Fruit fly (Drosophila melanogaster): ENCODE results near the gene CG7166.

The CG7166 gene

DNA sequence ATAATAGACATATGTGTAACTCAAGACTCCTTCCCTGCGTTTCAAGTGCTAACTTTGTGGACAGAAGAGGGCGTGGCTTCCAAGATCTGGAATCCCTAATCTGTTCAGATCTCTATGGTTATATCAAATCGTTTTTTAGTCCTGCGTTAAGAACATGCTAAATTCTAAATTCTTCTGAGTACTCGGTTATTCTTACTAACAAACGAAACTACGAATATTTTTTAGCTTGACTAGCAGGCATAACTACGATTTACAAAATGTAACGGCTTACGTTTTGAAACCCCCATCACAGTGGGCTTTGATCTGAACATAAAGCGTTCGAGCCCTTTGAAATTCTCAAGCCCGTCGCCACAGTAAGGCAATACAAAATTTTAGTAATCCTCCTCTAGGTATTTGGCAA, 13.6 kb upstream of the CG7166 start, which contains the start of gene CG32445:
TSS of gene CG32445 (plus strand) at position 301 of the 400 bp plus-strand sequence.
- TF ChIP-seq h (optimal IDR thresholded peaks at IDR 0.05): no peak
- no peak for TF ChIP-seq insv (optimal IDR thresholded peaks at IDR 0.05)
- no peak for TF ChIP-seq ttk (optimal IDR thresholded peaks at IDR 0.05)
- TF ChIP-seq psq (optimal IDR thresholded peaks at IDR 0.05): no peak
- no peak for TF ChIP-seq Sin3A (optimal IDR thresholded peaks at IDR 0.05)
- TF ChIP-seq Myc (optimal IDR thresholded peaks at IDR 0.05): no peak

DNA sequence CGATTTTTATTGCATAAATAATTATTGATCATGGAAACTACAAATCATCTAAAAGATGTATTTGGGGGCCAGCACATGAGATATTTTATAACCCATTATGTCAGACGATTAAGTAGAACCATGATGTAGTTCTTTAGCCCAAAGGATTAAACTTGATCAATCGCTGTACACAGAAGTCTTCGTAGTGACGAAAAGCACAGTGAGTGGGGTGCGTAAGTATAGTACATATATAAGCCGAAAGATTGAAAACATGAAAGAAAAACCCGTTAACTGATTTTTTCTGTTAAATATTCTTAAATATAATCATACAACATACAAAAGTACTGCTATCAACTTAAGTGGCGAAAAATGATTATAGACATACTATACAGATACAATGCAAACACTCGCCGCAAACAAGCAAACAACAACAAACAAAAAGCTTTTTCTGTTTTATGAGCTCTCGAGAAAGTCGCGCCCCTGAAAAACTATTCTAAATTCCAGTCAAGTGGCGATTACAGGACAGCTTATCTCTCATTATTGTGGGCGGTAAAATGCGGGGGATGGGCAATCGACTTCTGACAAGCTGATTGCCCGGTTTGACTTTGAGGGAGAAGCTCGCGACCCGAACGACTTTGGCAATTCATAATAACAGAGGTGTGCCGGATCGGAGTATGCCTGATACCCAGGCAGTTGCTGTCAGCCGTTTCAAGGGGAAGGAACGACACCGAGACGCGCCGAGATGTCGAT, 11.0 kb upstream of the CG7166 start, which contains the start of gene CG32444:
TSS of gene CG32444 (plus strand) at position 683 of the 729 bp plus-strand sequence.
- no peak for TF ChIP-seq psq (optimal IDR thresholded peaks at IDR 0.05)
- no peak for TF ChIP-seq insv (optimal IDR thresholded peaks at IDR 0.05)
- TF ChIP-seq ttk (optimal IDR thresholded peaks at IDR 0.05): no peak
- no peak for TF ChIP-seq h (optimal IDR thresholded peaks at IDR 0.05)
- TF ChIP-seq Sin3A (optimal IDR thresholded peaks at IDR 0.05): no peak
- TF ChIP-seq Myc (optimal IDR thresholded peaks at IDR 0.05): no peak

DNA sequence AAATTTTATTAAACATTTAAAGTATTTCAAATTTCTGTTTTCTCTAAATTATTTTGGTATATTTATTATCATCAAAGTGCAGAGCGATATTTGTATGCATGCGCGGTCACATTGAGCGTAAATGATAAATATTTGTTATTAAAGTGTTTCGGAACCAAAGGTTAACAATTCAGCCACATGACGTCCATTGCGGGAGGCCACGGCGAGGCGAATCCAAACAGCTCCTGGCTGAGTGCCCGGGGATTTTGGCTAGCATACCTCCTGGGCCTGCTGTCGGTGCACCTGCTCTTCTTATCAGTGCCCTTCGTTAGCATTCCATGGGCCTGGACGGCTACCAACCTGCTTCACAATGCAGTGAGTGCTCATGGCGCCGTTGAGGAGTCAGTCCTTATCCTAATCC, 9.8 kb upstream of the CG7166 start, which contains the start of gene ORMDL:
TSS of gene ORMDL (plus strand) at position 98 of the 400 bp plus-strand sequence.
- no peak for TF ChIP-seq insv (optimal IDR thresholded peaks at IDR 0.05)
- no peak for TF ChIP-seq Sin3A (optimal IDR thresholded peaks at IDR 0.05)
- no peak for TF ChIP-seq Myc (optimal IDR thresholded peaks at IDR 0.05)
- TF ChIP-seq ttk (optimal IDR thresholded peaks at IDR 0.05): no peak
- TF ChIP-seq psq (optimal IDR thresholded peaks at IDR 0.05): no peak
- no peak for TF ChIP-seq h (optimal IDR thresholded peaks at IDR 0.05)

DNA sequence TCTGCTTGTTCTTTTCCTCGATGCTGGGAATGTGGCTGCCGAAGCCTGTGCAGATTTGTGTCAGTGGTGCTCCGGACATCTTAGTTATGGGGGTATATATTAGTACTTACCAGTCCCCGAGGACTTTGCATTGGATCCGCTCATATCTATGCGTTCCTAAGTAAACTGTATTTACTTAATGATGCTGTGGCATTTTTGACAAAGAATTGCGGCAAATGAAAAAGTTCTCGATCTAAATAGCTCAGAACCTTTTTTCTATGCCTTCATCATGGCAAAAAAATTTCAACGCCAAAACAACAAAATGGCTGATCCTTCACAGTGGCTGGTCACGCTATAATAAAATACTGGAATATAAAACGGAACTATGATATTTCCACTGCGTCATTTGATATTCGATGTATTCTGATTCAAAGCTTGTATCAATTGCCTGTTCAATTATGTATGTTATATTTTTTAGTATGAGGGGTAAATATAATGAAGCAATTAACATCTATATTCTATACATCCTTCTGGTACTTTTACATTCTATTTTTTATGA, 8.8 kb upstream of the CG7166 start, which contains the start of gene MED1:
TSS of gene MED1 (minus strand) at position 295 of the 538 bp plus-strand sequence.
- TF ChIP-seq Sin3A (optimal IDR thresholded peaks at IDR 0.05): no peak
- TF ChIP-seq Myc (optimal IDR thresholded peaks at IDR 0.05): no peak
- TF ChIP-seq insv (optimal IDR thresholded peaks at IDR 0.05): no peak
- no peak for TF ChIP-seq psq (optimal IDR thresholded peaks at IDR 0.05)

DNA sequence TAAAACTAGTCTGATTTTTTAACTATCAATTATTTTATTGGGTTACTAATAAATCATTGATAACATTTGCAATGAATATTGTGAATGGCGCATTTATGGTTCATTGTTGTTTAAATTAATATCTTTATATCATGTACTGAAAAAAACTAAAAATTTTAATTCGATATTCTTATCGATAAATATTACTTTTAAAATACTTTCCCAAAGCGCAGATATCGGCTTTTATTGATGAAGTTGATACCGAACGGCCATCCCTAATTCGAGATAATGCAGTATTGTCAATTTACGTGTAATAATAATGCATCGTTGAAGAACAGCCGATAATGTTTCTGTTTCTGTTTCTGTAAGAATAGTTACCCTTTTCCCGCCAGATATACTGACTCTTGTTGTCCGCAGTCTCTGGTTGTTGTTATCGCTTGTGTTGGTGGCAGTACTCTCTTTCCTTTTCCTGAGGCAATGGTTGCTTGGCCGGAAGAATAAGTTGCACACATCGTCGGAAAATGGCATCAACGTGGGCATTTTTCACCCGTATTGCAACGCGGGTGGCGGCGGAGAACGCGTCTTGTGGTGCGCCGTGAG, 678 bp upstream of the CG7166 start:
- TF ChIP-seq Myc (optimal IDR thresholded peaks at IDR 0.05) (no peak), h (optimal IDR thresholded peaks at IDR 0.05) (no peak), ttk (optimal IDR thresholded peaks at IDR 0.05) (no peak), Sin3A (optimal IDR thresholded peaks at IDR 0.05) (no peak), insv (optimal IDR thresholded peaks at IDR 0.05) (no peak), psq (optimal IDR thresholded peaks at IDR 0.05) (no peak)

DNA sequence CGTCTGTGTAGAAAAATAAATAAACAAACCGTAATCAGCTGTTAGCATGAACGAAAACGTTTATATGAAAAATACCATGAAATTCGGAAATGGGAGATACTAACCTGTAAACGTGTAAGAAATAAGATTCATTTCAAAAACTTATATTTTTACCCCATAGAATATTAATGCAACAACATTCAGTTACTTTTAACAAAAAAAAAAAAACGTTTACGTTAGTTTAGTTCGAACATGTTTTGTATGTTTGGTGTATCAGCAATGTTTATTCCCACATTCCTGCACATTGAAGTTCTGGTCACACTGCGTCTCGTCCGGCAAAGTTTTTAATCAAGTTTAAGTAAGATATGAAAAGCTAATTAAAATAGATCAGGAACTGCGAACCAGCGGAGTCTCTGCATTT, 8.1 kb downstream of the CG7166 start, which contains the start of the genes S1P and CG11307:
TSS of gene S1P (minus strand) at position 23 of the 400 bp plus-strand sequence.
TSS of gene CG11307 (plus strand) at position 270 of the 400 bp plus-strand sequence.
- no peak for TF ChIP-seq h (optimal IDR thresholded peaks at IDR 0.05)
- no peak for TF ChIP-seq Sin3A (optimal IDR thresholded peaks at IDR 0.05)
- no peak for TF ChIP-seq psq (optimal IDR thresholded peaks at IDR 0.05)
- TF ChIP-seq insv (optimal IDR thresholded peaks at IDR 0.05): no peak
- no peak for TF ChIP-seq ttk (optimal IDR thresholded peaks at IDR 0.05)
- TF ChIP-seq Myc (optimal IDR thresholded peaks at IDR 0.05): no peak

DNA sequence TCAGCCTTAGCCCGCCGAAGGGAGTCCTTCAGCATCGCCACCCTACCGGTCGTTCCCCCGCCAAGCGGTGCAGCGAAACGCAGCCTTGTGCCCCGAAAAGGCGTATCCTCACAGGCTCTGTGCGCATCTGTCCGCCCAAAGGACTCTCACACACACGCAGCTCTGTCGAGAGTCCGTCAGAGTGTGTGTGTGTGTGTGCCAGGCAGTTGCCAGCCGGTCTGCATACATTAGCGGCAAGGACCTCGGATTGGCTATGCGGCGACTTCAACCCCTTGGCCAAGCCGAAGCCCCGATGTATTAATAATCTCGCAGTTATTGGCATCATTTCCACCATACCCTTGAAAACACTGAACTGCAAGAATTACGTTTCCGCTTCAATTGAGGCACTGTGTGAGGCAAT, 14.9 kb downstream of the CG7166 start:
- TF ChIP-seq Sin3A (optimal IDR thresholded peaks at IDR 0.05) (no peak), Myc (optimal IDR thresholded peaks at IDR 0.05) (no peak), h (optimal IDR thresholded peaks at IDR 0.05) (no peak), psq (optimal IDR thresholded peaks at IDR 0.05) (no peak), ttk (optimal IDR thresholded peaks at IDR 0.05) (no peak)

DNA sequence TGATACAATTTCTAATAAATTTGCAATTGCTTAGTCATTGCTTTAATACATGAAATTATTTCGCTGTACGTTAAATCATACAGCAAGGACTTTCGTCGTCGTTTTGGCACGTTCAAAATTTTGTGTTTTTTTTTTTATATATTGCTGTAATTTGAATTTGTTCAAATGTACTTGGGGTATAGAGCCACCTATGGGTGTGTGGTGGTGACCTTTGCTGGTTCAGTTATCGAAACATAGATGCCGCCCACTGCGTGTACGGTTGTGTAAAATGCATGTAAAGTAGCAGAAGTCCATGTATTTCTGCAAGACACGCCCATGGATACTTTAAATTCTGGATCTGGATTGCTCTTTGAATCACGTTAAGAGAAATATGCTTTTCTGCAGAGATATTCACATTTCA, 21.2 kb downstream of the CG7166 start:
- TF ChIP-seq Sin3A (optimal IDR thresholded peaks at IDR 0.05): no peak
- TF ChIP-seq psq (optimal IDR thresholded peaks at IDR 0.05): no peak
- no peak for TF ChIP-seq insv (optimal IDR thresholded peaks at IDR 0.05)
- TF ChIP-seq ttk (optimal IDR thresholded peaks at IDR 0.05): no peak
- no peak for TF ChIP-seq h (optimal IDR thresholded peaks at IDR 0.05)
- TF ChIP-seq Myc (optimal IDR thresholded peaks at IDR 0.05): no peak

DNA sequence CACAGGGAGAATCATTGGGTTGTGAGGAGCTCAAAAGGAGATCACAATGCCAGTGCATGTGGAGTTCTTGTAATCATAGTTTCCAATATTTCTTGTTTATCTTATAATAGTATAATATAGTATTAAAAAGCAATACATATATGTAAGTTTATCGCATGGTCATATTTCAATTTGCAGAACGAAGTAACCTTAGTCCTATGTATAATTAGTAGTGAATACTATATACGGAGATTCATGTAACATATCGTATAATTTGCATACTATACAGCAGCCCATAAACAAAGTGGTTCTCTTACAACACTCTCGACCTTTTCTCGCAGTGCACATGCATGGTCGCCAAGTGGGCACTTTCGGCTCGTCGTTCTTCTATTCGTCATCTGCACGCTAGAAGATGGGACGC, 23.2 kb downstream of the CG7166 start:
- TF ChIP-seq psq (optimal IDR thresholded peaks at IDR 0.05) (no peak), ttk (optimal IDR thresholded peaks at IDR 0.05) (no peak), h (optimal IDR thresholded peaks at IDR 0.05) (no peak), Myc (optimal IDR thresholded peaks at IDR 0.05) (no peak), Sin3A (optimal IDR thresholded peaks at IDR 0.05) (no peak), insv (optimal IDR thresholded peaks at IDR 0.05) (no peak)

DNA sequence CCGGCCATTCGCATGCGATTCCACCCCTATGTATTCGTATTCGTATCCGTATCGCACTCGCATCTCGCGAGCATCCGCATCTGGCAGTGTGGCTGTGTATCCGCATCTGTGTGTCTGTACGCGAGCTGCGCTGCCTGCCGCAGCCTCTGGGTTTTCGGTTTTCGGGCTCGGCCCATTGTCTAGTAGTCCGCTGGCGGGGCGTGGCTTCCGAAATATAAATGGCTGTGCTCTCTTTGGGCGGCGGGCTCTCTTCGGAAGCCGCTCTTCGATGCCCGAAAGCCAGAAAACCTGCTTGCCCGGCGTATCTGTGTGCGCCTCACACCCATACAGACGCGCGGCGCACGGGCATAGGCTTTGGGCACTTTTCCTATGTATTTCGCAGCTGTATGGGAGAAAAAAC, 27.1 kb downstream of the CG7166 start:
- TF ChIP-seq psq (optimal IDR thresholded peaks at IDR 0.05) (no peak), Sin3A (optimal IDR thresholded peaks at IDR 0.05) (no peak), h (optimal IDR thresholded peaks at IDR 0.05) (no peak), ttk (optimal IDR thresholded peaks at IDR 0.05) (no peak), insv (optimal IDR thresholded peaks at IDR 0.05) (no peak), Myc (optimal IDR thresholded peaks at IDR 0.05) (no peak)

DNA sequence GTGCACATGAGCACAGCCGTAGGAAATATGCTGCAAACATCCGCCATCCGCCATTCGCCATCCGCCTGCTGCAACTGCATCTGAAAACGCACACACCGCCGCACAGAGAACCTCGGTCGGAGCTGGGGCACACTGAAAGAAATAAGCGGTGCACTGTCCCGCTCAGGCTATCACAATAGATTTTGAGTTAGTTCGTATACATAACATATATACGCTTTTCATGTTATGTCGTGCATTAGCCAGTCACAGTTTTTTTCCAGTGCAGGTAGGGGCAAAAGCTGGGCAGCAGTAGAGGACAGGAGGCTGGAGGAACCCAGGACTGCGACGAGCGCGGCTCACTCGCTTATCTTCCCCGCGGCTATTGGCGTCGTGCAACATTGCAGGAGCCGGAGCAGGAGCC, 31.0 kb downstream of the CG7166 start:
- no peak for TF ChIP-seq ttk (optimal IDR thresholded peaks at IDR 0.05)
- TF ChIP-seq psq (optimal IDR thresholded peaks at IDR 0.05): no peak
- TF ChIP-seq Myc (optimal IDR thresholded peaks at IDR 0.05): no peak
- TF ChIP-seq Sin3A (optimal IDR thresholded peaks at IDR 0.05): no peak
- TF ChIP-seq h (optimal IDR thresholded peaks at IDR 0.05): no peak
- TF ChIP-seq insv (optimal IDR thresholded peaks at IDR 0.05): no peak

DNA sequence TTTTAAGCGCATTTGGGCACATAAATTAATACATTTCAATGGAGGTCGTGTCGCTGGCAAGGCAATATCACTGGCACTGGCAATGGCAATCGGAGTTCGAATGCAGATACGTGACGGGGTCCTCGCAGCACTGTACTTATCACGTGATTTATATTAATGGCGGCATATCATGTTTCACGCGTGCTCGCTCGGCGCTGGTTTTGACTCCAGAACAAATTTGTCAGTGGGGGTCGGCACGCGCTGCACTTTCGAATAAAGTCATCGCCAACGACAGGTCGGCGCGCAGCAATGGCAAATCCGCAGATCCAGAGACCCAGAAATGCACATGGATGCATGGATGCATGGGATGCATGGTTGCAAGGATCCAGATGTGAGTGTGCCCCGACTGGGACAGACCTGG, 34.2 kb downstream of the CG7166 start:
- no peak for TF ChIP-seq insv (optimal IDR thresholded peaks at IDR 0.05)
- no peak for TF ChIP-seq ttk (optimal IDR thresholded peaks at IDR 0.05)
- TF ChIP-seq psq (optimal IDR thresholded peaks at IDR 0.05): no peak
- TF ChIP-seq Myc (optimal IDR thresholded peaks at IDR 0.05): no peak
- TF ChIP-seq Sin3A (optimal IDR thresholded peaks at IDR 0.05): no peak
- no peak for TF ChIP-seq h (optimal IDR thresholded peaks at IDR 0.05)

Data from Kc167 (cell line).